Fruit fly (Drosophila melanogaster) whole organism, pupa: Measurements from ENCODE around the gene drd.

Experiments
- CG10348 ChIP-seq: fragments of 200-800 bp; sonication (Bioruptor generic); IDR thresholded peaks from 2 replicates; pipeline ENCODE4 v1.3.6; 2022; ENCODE audit warnings: missing biosample characterization, missing genetic modification characterization
- CG12605 ChIP-seq: fragments of 200-800 bp; sonication (Bioruptor generic); IDR thresholded peaks from 2 replicates; pipeline ENCODE4 v1.3.6; 2022; ENCODE audit warnings: missing biosample characterization, missing genetic modification characterization
- CG13204 ChIP-seq: fragments of 200-800 bp; sonication (Bioruptor generic); optimal IDR thresholded peaks from 2 replicates; lab custom pipeline; 2018; ENCODE audit warnings: missing biosample characterization, mild to moderate bottlenecking, missing genetic modification characterization, moderate library complexity
- CG14655 ChIP-seq: fragments of 200-800 bp; sonication (Bioruptor generic); optimal IDR thresholded peaks from 3 replicates; lab custom pipeline; 2017; ENCODE audit warnings: mild to moderate bottlenecking, missing biosample characterization, missing genetic modification reagents, missing genetic modification characterization
- CG15710 ChIP-seq: fragments of 200-800 bp; sonication (Bioruptor generic); optimal IDR thresholded peaks from 2 replicates; lab custom pipeline; 2018; ENCODE audit warnings: missing biosample characterization, mild to moderate bottlenecking, missing genetic modification characterization, moderate library complexity
- CG17806 ChIP-seq: fragments of 200-800 bp; sonication (Bioruptor generic); optimal IDR thresholded peaks from 2 replicates; lab custom pipeline; 2018; ENCODE audit warnings: missing biosample characterization, mild to moderate bottlenecking, missing genetic modification characterization, moderate library complexity
- CG32121 ChIP-seq: fragments of 200-800 bp; sonication (Bioruptor generic); IDR thresholded peaks from 2 replicates; pipeline ENCODE4 v1.3.6; 2022; ENCODE audit warnings: missing biosample characterization, missing genetic modification characterization
- CG34367 ChIP-seq: fragments of 200-800 bp; sonication (Bioruptor generic); optimal IDR thresholded peaks from 2 replicates; lab custom pipeline; 2018; ENCODE audit warnings: missing biosample characterization, mild to moderate bottlenecking, missing genetic modification characterization
- CG4496 ChIP-seq: fragments of 200-800 bp; sonication (Bioruptor generic); IDR thresholded peaks from 3 replicates; pipeline ENCODE4 v1.3.6; 2022; ENCODE audit warnings: missing biosample characterization, missing genetic modification characterization
- CG8159 ChIP-seq: fragments of 200-800 bp; sonication (Bioruptor generic); optimal IDR thresholded peaks from 3 replicates; lab custom pipeline; 2018; ENCODE audit warnings: missing biosample characterization, mild to moderate bottlenecking, missing genetic modification characterization, moderate library complexity
- CG8301 ChIP-seq: fragments of 200-800 bp; sonication (Bioruptor generic); optimal IDR thresholded peaks from 2 replicates; lab custom pipeline; 2018; ENCODE audit warnings: missing biosample characterization, mild to moderate bottlenecking, missing genetic modification characterization
- CG9948 ChIP-seq: fragments of 200-800 bp; sonication (Bioruptor generic); optimal IDR thresholded peaks from 2 replicates; lab custom pipeline; 2018; ENCODE audit warnings: missing biosample characterization, mild to moderate bottlenecking, missing genetic modification characterization, moderate library complexity
- D1 ChIP-seq: fragments of 200-800 bp; sonication (Bioruptor generic); optimal IDR thresholded peaks from 2 replicates; lab custom pipeline; 2018; ENCODE audit warnings: missing biosample characterization, mild to moderate bottlenecking, missing genetic modification characterization, moderate library complexity
- EcR ChIP-seq: fragments of 200-800 bp; sonication (Bioruptor generic); optimal IDR thresholded peaks from 3 replicates; lab custom pipeline; 2019; ENCODE audit warnings: missing biosample characterization, missing genetic modification characterization, mild to moderate bottlenecking, moderate library complexity, missing genetic modification reagents
- Ets98B ChIP-seq: fragments of 200-800 bp; sonication (Bioruptor generic); IDR thresholded peaks from 2 replicates; pipeline ENCODE4 v1.3.6; 2022; ENCODE audit warnings: missing biosample characterization, missing genetic modification characterization
- Pif1A ChIP-seq: fragments of 200-800 bp; sonication (Bioruptor generic); optimal IDR thresholded peaks from 3 replicates; lab custom pipeline; 2016; ENCODE audit warnings: missing biosample characterization, missing genetic modification characterization
- Pif1B ChIP-seq: fragments of 200-800 bp; sonication (Bioruptor generic); optimal IDR thresholded peaks from 3 replicates; lab custom pipeline; 2016; ENCODE audit warnings: missing biosample characterization, missing genetic modification characterization
- Snoo ChIP-seq: fragments of 200-800 bp; sonication (Bioruptor generic); optimal IDR thresholded peaks from 3 replicates; lab custom pipeline; 2017; ENCODE audit warnings: missing biosample characterization, mild to moderate bottlenecking, missing genetic modification characterization, inconsistent platforms
- fd96Ca ChIP-seq: fragments of 200-800 bp; sonication (Bioruptor generic); IDR thresholded peaks from 3 replicates; pipeline ENCODE4 v1.3.6; 2022; ENCODE audit warnings: missing biosample characterization, missing genetic modification characterization
- gl ChIP-seq: fragments of 200-800 bp; sonication (Bioruptor generic); optimal IDR thresholded peaks from 2 replicates; lab custom pipeline; 2018; ENCODE audit warnings: missing biosample characterization, mild to moderate bottlenecking, missing genetic modification characterization
- rn ChIP-seq: fragments of 200-800 bp; sonication (Bioruptor generic); IDR thresholded peaks from 2 replicates; pipeline ENCODE4 v1.3.6; 2022; ENCODE audit warnings: missing biosample characterization, missing genetic modification characterization

drd gene

DNA sequence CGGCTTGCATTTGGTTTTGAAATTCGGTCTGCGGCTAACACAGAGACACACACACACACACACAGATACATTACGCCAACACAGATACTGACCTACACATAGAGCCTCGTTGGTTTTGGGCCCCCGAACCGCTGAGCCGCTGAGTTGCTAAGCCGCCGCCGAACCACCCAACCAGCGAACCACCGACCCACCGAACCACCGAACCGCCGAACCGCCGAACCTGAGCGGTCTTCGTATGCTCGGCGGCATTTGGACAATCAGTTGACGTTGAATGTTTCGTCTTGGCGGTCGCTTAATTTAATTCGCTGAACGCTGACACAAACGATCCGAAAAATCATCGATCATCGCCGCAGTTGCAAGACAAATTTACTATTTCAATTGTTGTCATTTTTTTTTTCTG lies at the start of gene drd:
drd (plus strand) TSS at position 258 of the 400 bp plus-strand sequence.
- TF ChIP-seq Pif1A (no peak), CG4496 (GFP tag; lab: Robert Waterston, UW) (no peak), CG14655 (GFP tag; lab: Kevin White, UChicago) (no peak), CG12605 (GFP tag; lab: Robert Waterston, UW) (no peak), EcR (GFP tag; lab: Kevin White, UChicago) (no peak), Pif1B (no peak), rn (GFP tag; lab: Robert Waterston, UW) (no peak), CG13204 (GFP tag; lab: Kevin White, UChicago) (no peak), CG34367 (no peak), CG9948 (tag; lab: Kevin White, UChicago) (no peak), CG10348 (GFP tag; lab: Robert Waterston, UW) (no peak), D1 (tag; lab: Kevin White, UChicago) (no peak), CG8301 (tag; lab: Kevin White, UChicago) (no peak), gl (tag; lab: Kevin White, UChicago) (no peak), CG32121 (no peak), CG17806 (no peak), CG15710 (tag; lab: Kevin White, UChicago) (no peak), Ets98B (no peak)

DNA sequence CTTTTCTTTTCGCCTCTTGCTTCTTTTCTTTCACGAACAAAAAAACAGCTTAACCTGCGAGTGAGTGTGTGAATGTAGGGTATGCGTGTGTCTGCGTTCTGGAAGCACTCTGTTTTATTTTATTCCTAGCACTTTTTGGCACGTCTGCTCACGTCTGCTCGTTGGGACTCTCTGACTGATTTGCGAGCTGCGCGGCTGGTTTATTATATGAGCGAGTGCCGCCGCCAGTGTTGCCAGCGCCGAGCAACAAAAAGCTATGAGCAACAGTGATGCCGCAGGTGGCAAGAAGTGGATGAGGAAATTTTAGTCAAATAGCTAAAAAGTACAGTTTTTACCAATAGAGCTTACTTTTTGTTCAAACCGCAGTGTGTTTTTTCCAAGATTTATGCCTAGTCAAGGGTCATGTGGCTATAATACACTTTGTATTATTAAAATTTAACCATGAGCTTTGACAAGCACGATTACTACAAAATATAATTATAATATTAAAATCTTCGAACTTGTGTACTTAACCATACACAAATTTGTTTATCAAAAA lies 49.4 kb upstream of the drd start, which contains the start of gene Lsd-2:
Lsd-2 (minus strand) TSS at position 183 of the 538 bp plus-strand sequence.
- TF ChIP-seq Pif1A (no peak), Snoo (tag; lab: Kevin White, UChicago) (peak; percentile 12), CG12605 (GFP tag; lab: Robert Waterston, UW) (peak; percentile 50; the same call in 1 of the 2 replicates), D1 (tag; lab: Kevin White, UChicago) (no peak), CG13204 (GFP tag; lab: Kevin White, UChicago) (peak; percentile 4), fd96Ca (GFP tag; lab: Robert Waterston, UW) (peak; percentile 50; the same call in 1 of the 3 replicates), CG32121 (0 out of 2 replicates have a peak, but pooled peaks have one; percentile 18), CG10348 (GFP tag; lab: Robert Waterston, UW) (no peak), EcR (GFP tag; lab: Kevin White, UChicago) (no peak), CG14655 (GFP tag; lab: Kevin White, UChicago) (peak; percentile 40), rn (GFP tag; lab: Robert Waterston, UW) (no peak), CG17806 (peak; percentile 10), CG34367 (peak; percentile 30), CG4496 (GFP tag; lab: Robert Waterston, UW) (peak; percentile 53; the same call in 2 of the 3 replicates), CG8301 (tag; lab: Kevin White, UChicago) (no peak), CG15710 (tag; lab: Kevin White, UChicago) (peak; percentile 9), Pif1B (peak; percentile 37), CG8159 (tag; lab: Kevin White, UChicago) (peak; percentile 42), Ets98B (peak; percentile 51), CG9948 (tag; lab: Kevin White, UChicago) (no peak), gl (tag; lab: Kevin White, UChicago) (peak; percentile 31)
- TF ChIP-seq, all 21 proteins: peak for 14

DNA sequence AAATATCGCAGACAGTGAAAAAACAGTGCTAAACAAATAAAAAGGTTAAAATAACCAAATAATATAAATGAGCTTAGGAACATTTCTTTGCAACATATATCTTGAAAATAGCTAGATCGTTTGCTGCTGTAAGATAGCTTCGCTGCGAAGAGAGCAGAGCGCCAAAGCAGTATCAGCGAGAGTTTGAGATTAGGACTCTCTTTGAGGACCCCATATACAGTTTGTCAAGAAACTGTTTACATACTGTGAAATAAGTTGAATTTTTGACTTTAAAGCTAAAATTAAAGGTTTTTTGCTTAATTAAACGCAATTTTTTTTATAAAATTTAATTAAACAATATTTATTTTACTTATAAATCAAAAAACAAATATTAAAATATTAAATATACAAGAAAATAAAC lies 48.9 kb upstream of the drd start:
- TF ChIP-seq CG15710 (tag; lab: Kevin White, UChicago) (no peak), CG17806 (no peak), CG10348 (GFP tag; lab: Robert Waterston, UW) (no peak), EcR (GFP tag; lab: Kevin White, UChicago) (no peak), CG34367 (no peak), Snoo (tag; lab: Kevin White, UChicago) (no peak)
- TF ChIP-seq, all 21 proteins: peak for 0

DNA sequence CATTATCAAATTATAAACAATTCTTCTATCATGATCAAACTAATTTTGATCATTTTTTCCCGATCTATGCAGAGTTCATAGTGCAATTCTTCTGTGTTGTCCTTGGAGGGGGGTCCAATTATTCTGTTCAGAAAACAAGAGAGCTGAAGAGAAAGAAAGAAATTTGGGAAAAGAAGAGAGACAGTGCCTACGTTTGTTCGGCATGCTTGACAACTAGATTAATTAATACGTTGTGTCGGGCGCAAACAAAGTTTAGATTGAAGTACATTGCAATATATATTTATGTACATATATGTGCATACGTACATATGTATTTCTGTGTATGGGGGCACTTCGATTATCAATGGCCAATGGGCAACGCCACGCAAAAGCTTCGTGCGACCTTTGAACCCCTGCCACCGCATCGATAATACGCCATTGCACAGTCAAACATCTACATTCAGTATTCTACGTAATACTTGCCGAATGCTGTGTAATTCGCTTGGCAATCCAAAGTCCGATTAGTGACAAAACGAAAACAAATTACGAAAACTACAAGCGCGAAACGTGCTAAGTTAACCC lies 47.9 kb upstream of the drd start:
- TF ChIP-seq D1 (tag; lab: Kevin White, UChicago), result no peak
- TF ChIP-seq gl (tag; lab: Kevin White, UChicago), result peak; percentile 29
- no peak for TF ChIP-seq CG17806
- TF ChIP-seq CG34367, result no peak
- TF ChIP-seq Snoo (tag; lab: Kevin White, UChicago), result no peak
- TF ChIP-seq Pif1B, result no peak
- TF ChIP-seq CG14655 (GFP tag; lab: Kevin White, UChicago), result no peak
- TF ChIP-seq fd96Ca (GFP tag; lab: Robert Waterston, UW), result no peak
- TF ChIP-seq CG8301 (tag; lab: Kevin White, UChicago), result no peak
- peak; percentile 26; the same call in 1 of the 2 replicates for TF ChIP-seq CG12605 (GFP tag; lab: Robert Waterston, UW)
- no peak for TF ChIP-seq CG13204 (GFP tag; lab: Kevin White, UChicago)
- no peak for TF ChIP-seq CG4496 (GFP tag; lab: Robert Waterston, UW)
- TF ChIP-seq Ets98B, result peak; percentile 26; the same call in 1 of the 2 replicates
- no peak for TF ChIP-seq rn (GFP tag; lab: Robert Waterston, UW)
- no peak for TF ChIP-seq CG32121
- TF ChIP-seq, all 21 proteins: peak for 3

DNA sequence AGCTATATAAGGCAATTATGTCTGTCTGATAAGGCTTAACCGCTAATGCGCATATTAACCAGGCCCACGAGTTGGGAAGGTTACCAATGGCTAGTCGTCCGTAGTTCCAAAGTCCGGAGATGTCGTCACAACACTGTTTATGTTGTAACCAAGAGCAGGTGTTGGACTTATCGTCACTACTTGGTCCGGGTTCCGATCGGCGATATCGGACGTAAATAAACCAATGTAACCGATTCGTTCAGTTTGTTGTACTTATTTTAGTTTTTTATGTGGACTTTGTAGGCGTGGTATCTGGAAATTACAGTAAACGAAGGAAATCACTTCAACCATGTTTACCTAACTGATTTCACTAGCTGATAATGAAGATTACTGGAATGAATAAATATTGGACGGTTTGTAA lies 47.2 kb upstream of the drd start:
- TF ChIP-seq CG12605 (GFP tag; lab: Robert Waterston, UW) (peak; percentile 12; the same call in 1 of the 2 replicates), fd96Ca (GFP tag; lab: Robert Waterston, UW) (no peak), CG8159 (tag; lab: Kevin White, UChicago) (peak; percentile 11), gl (tag; lab: Kevin White, UChicago) (peak; percentile 46)
- TF ChIP-seq, all 21 proteins: peak for 3
